Fruit fly (Drosophila melanogaster): ENCODE measurements around the gene CG4367.
A peak's percentile ranks its signal among the peaks of the same experiment; 100 is the strongest.

CG4367 gene

DNA sequence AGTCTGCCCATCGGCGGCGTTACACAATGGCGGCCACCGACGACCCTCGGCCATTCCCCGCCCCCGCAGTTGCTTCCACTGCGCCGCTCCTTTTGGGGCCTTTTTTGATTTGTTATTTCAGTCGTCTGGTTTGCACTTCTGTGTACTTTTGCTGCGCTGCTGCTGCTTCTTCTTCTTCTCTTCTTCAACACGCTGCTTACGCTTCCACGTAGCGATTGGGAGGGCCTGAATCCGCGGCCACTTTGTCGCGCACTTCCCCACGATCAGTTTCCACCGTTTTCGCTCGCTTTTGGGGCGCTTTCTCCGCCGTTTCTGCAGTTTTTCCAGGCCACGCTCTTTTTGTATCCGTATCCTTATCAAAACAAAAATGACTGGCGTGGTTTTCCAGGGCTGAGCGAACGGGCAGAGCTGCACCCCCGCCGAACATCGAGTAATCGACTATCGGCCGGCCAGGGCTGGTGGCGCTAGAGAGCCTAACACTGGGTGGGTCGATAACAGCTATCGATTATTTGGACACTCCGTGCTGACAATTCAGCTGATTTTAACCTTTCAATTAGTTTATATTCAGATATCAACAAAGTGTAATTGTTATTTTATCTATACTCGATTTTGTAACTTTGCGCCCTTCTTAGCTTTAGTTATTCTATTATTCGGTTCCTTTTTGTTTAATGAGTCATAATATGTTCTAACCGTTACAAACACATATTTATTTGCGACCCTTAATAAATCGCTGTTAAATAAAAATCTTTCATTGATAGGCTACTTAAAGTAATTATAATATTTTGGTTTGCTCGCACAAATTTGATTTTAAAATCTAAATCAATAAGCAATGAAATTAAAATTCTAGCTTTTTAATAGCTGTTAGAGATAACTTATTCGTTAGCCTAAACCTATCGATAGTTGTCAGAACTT lies 23.1 kb upstream of the CG4367 start, which contains the start of the genes CG4360 and Sirt2 (continued):
- TF ChIP-seq CG13894 (tag; optimal IDR thresholded peaks at IDR 0.05) (no peak), Side (GFP tag; optimal IDR thresholded peaks at IDR 0.05) (peak; percentile 60), Hmx (GFP tag; optimal IDR thresholded peaks at IDR 0.05) (peak; percentile 36), nerfin-2 (GFP tag; IDR thresholded peaks at IDR 0.05; ENCODE audit: partially characterized antibody) (peak; percentile 69), CG17361 (GFP tag; IDR thresholded peaks at IDR 0.05) (no peak; the same call in 1 of the 3 replicates), Bdp1 (GFP tag; optimal IDR thresholded peaks at IDR 0.05) (peak; percentile 42), CG16815 (GFP tag; optimal IDR thresholded peaks at IDR 0.05) (peak; percentile 17), pb (GFP tag; optimal IDR thresholded peaks at IDR 0.05) (no peak), fru (optimal IDR thresholded peaks at IDR 0.05) (no peak), Six4 (GFP tag; optimal IDR thresholded peaks at IDR 0.05) (no peak), lov (optimal IDR thresholded peaks at IDR 0.05) (no peak), lov (GFP tag; IDR thresholded peaks at IDR 0.05) (peak; percentile 56; the same call in 1 of the 3 replicates), CG2712 (tag; optimal IDR thresholded peaks at IDR 0.05) (peak; percentile 46), Doc3 (GFP tag; IDR thresholded peaks at IDR 0.05; ENCODE audit: partially characterized antibody) (peak; percentile 48), CG8924 (tag; optimal IDR thresholded peaks at IDR 0.05) (peak; percentile 22), CG2129 (GFP tag; IDR thresholded peaks at IDR 0.05; ENCODE audit: partially characterized antibody) (peak; percentile 68), wek (GFP tag; optimal IDR thresholded peaks at IDR 0.05) (peak; percentile 29), luna (GFP tag; optimal IDR thresholded peaks at IDR 0.05) (peak; percentile 6), CG4820 (GFP tag; optimal IDR thresholded peaks at IDR 0.05) (peak; percentile 12), eyg (GFP tag; optimal IDR thresholded peaks at IDR 0.05) (peak; percentile 22), Xrp1 (GFP tag; IDR thresholded peaks at IDR 0.05) (peak; percentile 10; the same call in 1 of the 2 replicates), CG12236 (GFP tag; optimal IDR thresholded peaks at IDR 0.05) (no peak), Hr78 (GFP tag; optimal IDR thresholded peaks at IDR 0.05) (no peak), CG17385 (GFP tag; optimal IDR thresholded peaks at IDR 0.05) (peak; percentile 96), jigr1 (GFP tag; IDR thresholded peaks at IDR 0.05) (no peak), crc (GFP tag; optimal IDR thresholded peaks at IDR 0.05) (peak; percentile 18), onecut (GFP tag; IDR thresholded peaks at IDR 0.05) (peak; percentile 56), CG9932 (GFP tag; IDR thresholded peaks at IDR 0.05) (peak; percentile 84), CG1233 (GFP tag; optimal IDR thresholded peaks at IDR 0.05) (peak; percentile 15), tgo (GFP tag; IDR thresholded peaks at IDR 0.05) (no peak), ato (GFP tag; IDR thresholded peaks at IDR 0.05; ENCODE audit: partially characterized antibody) (peak; percentile 83), CG11247 (GFP tag; IDR thresholded peaks at IDR 0.05) (peak; percentile 57; the same call in 1 of the 2 replicates), dan (GFP tag; IDR thresholded peaks at IDR 0.05) (no peak), dm (GFP tag; optimal IDR thresholded peaks at IDR 0.05) (peak; percentile 98), h (optimal IDR thresholded peaks at IDR 0.05) (no peak), corto (GFP tag; optimal IDR thresholded peaks at IDR 0.05) (no peak), CG32772 (GFP tag; IDR thresholded peaks at IDR 0.05) (no peak), Adf1 (GFP tag; IDR thresholded peaks at IDR 0.05) (peak; percentile 69), D (optimal IDR thresholded peaks at IDR 0.05) (no peak), D (GFP tag; optimal IDR thresholded peaks at IDR 0.05) (no peak), sim (GFP tag; IDR thresholded peaks at IDR 0.05) (no peak), Fer1 (GFP tag; optimal IDR thresholded peaks at IDR 0.05) (peak; percentile 54), nom (GFP tag; optimal IDR thresholded peaks at IDR 0.05) (no peak), CG31224 (GFP tag; IDR thresholded peaks at IDR 0.05) (0 out of 2 replicates have a peak, but pooled peaks have one; percentile 13), Kr (GFP tag; optimal IDR thresholded peaks at IDR 0.05) (no peak), Lhr (GFP tag; optimal IDR thresholded peaks at IDR 0.05) (peak; percentile 18), MTF-1 (GFP tag; optimal IDR thresholded peaks at IDR 0.05; ENCODE audit: borderline replicate concordance) (no peak), Hr39 (optimal IDR thresholded peaks at IDR 0.05) (no peak), gcm2 (GFP tag; optimal IDR thresholded peaks at IDR 0.05) (no peak), bab2 (GFP tag; optimal IDR thresholded peaks at IDR 0.05) (peak; percentile 48)
